Worm (Caenorhabditis elegans) whole organism, L4 larva: ENCODE data around the gene str-156.

ENCODE experiments used
- F26F4.8 ChIP-seq: fragments of 200-800 bp; sonication (Bioruptor generic); conservative IDR thresholded peaks from 2 replicates; pipeline ENCODE4 v1.3.6; 2022; ENCODE audit warnings: missing genetic modification characterization, missing compliant biosample characterization
- ceh-82 ChIP-seq: sonication (generic microtip); optimal IDR thresholded peaks from 2 replicates; lab custom pipeline; 2017; ENCODE audit warnings: missing biosample characterization, missing genetic modification characterization
- cey-2 ChIP-seq: sonication (generic microtip); optimal IDR thresholded peaks from 3 replicates; lab custom pipeline; 2017; ENCODE audit warnings: missing genetic modification characterization, mild to moderate bottlenecking, missing compliant biosample characterization, antibody characterized with exemption, borderline replicate concordance; ENCODE audit not compliant: insufficient read depth
- fos-1 ChIP-seq: fragments of 150-350 bp; optimal IDR thresholded peaks from 2 replicates; lab custom pipeline; 2014; ENCODE audit warnings: missing biosample characterization, missing genetic modification characterization
- hif-1 ChIP-seq, 2 experiments: sonication (generic microtip); optimal IDR thresholded peaks; 2 replicates each; lab custom pipeline; 2016 to 2017; ENCODE audit warnings: missing compliant biosample characterization in 2 of 2, missing genetic modification characterization in 2 of 2, missing genetic modification reagents in 2 of 2, missing genotype in 2 of 2, mild to moderate bottlenecking in 1 of 2
- mep-1 ChIP-seq: fragments of 150-350 bp; sonication (generic microtip); optimal IDR thresholded peaks from 3 replicates; lab custom pipeline; 2014; ENCODE audit warnings: missing biosample characterization, missing genetic modification characterization
- nhr-10 ChIP-seq: fragments of 150-350 bp; optimal IDR thresholded peaks from 2 replicates; lab custom pipeline; 2014; ENCODE audit warnings: missing biosample characterization, missing genetic modification characterization
- unc-62 ChIP-seq, 3 experiments: fragments of 150-350 bp in 1 of 3; sonication (generic microtip); optimal IDR thresholded peaks in 2 of 3; peaks in 1 of 3; 1 replicate in 1 of 3; 2 replicates in 2 of 3; lab custom pipeline; 2014 to 2017; ENCODE audit warnings: missing biosample characterization in 3 of 3, missing genetic modification characterization in 3 of 3, missing genetic modification reagents in 3 of 3, missing genotype in 1 of 3
- zfp-3 ChIP-seq: fragments of 200-800 bp; sonication (Bioruptor generic); conservative IDR thresholded peaks from 2 replicates; pipeline ENCODE4 v1.3.6; 2022; ENCODE audit warnings: missing genetic modification reagents, missing genetic modification characterization, missing compliant biosample characterization
- ztf-7 ChIP-seq: fragments of 150-350 bp; optimal IDR thresholded peaks from 2 replicates; lab custom pipeline; 2014; ENCODE audit warnings: missing biosample characterization, missing genetic modification characterization

The str-156 gene

ce11 chrIV:4953887-4954286, 40.7 kb downstream of the str-156 start, which contains the start of gene str-163:
TSS of gene str-163 (plus strand) at chrIV:4954187.
- TF ChIP-seq cey-2 (tag; lab: Kevin White, UChicago) (no peak), hif-1 (tag; optimal IDR thresholded peaks at IDR 0.05; lab: Kevin White, UChicago) (no peak), nhr-10 (no peak), ztf-7 (no peak), mep-1 (tag; lab: Kevin White, UChicago) (no peak), F26F4.8 (no peak), ceh-82 (tag; lab: Kevin White, UChicago) (no peak)

- TF ChIP-seq unc-62 (GFP tag; optimal IDR thresholded peaks at IDR 0.05 in 1 of 2; lab: Kevin White, UChicago) (peak in 1 of 2 experiments; percentile 53), unc-62 (tag; optimal IDR thresholded peaks at IDR 0.05; lab: Kevin White, UChicago) (no peak), fos-1 (tag; lab: Kevin White, UChicago) (no peak)
- TF ChIP-seq, all 104 proteins: peak for 1
Observed at ce11 chrIV:4960623-4961022, 47.4 kb downstream of the str-156 start, which contains the start of gene str-164. TSS of gene str-164 (plus strand) at chrIV:4960735.

DNA sequence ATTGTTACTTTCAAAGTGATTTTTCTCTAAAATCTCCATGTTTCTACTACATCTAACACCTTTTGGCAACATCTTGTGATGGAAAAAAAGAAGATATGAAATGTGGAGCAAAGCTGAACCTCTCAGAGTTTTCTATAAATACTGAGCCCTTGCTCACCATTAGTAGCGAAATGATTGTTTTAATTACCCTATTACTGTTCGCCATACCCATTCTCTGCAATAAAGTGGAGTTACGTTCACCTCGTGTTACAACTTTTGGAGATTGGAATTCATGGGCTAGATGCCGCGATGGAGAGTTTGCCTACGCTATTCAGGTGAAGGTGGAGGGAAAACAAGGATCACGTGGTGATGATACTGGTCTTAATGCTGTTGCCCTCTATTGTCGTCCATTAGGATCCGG, 50.6 kb downstream of the str-156 start, which contains the start of gene txt-3:
Gene txt-3, plus strand, starts transcription at position 125 of the 400 bp plus-strand sequence.
- TF ChIP-seq unc-62 (GFP tag; optimal IDR thresholded peaks at IDR 0.05 in 1 of 2; lab: Kevin White, UChicago) (peak in 1 of 2 experiments; percentile 99), unc-62 (tag; optimal IDR thresholded peaks at IDR 0.05; lab: Kevin White, UChicago) (no peak), zfp-3 (GFP tag; lab: Robert Waterston, UW) (no peak)
